Fruit fly (Drosophila melanogaster): Measurements from ENCODE around the gene CG31221.
A peak's percentile ranks its signal among the peaks of the same experiment; 100 is the strongest.

Gene CG31221

DNA sequence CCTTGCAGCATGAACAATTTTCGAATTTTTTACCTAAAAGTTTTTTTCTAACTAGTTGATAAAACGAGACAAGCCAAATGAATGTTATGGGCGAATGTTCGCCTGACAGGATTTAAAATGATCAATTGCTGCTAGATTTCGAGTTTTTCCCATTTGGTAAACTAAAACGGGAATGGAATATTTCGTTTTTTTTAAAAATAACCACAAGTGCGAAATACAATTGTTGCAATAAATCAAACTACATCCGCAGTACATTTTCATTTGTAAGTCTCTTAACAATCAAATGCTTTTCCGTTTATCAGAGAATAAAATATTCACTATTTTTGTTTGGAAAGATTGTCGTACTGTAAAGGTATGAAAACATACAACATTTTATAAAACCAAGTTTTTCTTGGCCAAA lies 12.6 kb downstream of the CG31221 start, which contains the start of gene CG3517:
Gene CG3517 (minus strand): TSS at position 101 of the 400 bp plus-strand sequence.
- no peak for TF ChIP-seq CG17801 (GFP tag; optimal IDR thresholded peaks at IDR 0.05; ENCODE audit: partially characterized antibody)

DNA sequence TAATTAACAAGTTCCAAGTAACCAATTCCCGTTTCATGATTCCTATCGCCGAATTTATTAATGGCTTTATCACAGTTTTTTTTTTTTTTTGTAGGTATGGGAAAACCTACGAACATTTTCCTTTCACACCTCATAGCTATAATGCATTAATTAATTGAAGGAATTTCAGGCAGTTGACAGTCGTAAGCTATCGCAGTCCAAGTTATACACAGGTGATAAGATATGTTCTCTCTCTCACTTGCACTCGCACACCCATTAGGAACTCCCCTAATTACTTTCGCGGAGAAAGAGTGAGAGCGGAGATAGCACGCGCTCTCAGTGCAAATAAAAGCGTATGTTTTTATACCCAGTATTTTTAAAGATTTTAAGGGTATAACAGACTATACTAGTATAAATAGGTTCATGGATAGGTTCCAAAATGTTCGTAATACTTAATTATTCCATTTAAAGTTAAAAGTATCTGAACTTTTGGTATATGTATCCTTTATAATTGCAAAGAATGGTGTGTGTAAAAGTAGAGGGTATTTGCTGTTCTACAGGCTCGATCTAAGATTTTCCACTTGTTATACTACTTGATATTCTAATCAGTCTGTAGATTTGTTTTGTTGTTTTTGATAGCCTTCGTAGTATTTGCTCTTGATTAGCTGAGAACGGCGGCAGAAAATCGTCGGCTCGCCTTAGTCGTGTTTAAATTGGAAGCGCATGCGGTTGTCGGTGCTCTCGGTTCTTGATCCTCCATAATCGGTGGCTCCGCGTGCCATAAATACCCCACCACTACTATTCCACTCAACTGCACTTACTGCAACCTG lies 48.1 kb downstream of the CG31221 start, which contains the start of gene Dys:
Gene Dys (plus strand): TSS at position 677 of the 809 bp plus-strand sequence.
- TF ChIP-seq CG17801 (GFP tag; optimal IDR thresholded peaks at IDR 0.05; ENCODE audit: partially characterized antibody): no peak

dm6 chr3R:19461218-19461526 lies 48.7 kb downstream of the CG31221 start:
- TF ChIP-seq CG17801 (GFP tag; optimal IDR thresholded peaks at IDR 0.05; ENCODE audit: partially characterized antibody): no peak

dm6 chr3R:19463016-19463664 lies 50.7 kb downstream of the CG31221 start, which contains the start of gene Scsalpha2:
Gene Scsalpha2, minus strand, starts transcription at chr3R:19463066.
- no peak for TF ChIP-seq CG17801 (GFP tag; optimal IDR thresholded peaks at IDR 0.05; ENCODE audit: partially characterized antibody)

DNA sequence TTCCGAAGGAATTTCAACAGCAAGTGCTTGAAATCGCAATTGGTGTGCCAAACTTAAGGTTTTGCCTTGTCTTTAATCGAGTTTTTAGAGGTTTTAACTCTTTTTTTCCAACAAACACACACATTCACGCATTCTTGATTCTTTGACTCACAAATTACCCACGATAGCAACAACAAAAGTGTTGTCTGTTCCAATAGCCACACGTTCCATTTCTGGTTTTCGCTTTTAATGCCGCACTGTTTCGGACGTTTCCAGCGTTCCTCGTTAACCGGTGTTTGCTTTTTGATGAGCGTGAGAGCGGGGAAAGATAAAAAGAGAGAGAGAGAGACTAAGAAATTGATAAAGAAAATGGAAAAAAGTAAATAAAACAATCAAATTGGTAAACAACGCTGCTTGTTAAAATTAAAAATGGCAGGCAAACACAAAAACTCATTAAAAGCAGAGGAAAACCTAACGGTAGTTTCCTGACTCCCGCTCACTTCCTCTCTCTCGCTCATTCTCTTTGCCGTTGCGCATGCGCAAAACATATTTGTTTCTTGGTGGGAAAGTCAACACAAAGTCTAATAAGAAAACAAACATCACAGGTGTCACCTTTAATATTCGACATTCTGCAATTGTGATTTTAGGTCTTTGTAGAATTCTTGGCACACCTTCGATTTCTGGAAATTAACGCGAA lies 51.5 kb downstream of the CG31221 start:
- peak; percentile 20 for TF ChIP-seq CG17801 (GFP tag; optimal IDR thresholded peaks at IDR 0.05; ENCODE audit: partially characterized antibody)

dm6 chr3R:19465286-19465685 lies 52.8 kb downstream of the CG31221 start:
- no peak for TF ChIP-seq CG17801 (GFP tag; optimal IDR thresholded peaks at IDR 0.05; ENCODE audit: partially characterized antibody)

dm6 chr3R:19467464-19467863 lies 55.0 kb downstream of the CG31221 start:
- TF ChIP-seq CG17801 (GFP tag; optimal IDR thresholded peaks at IDR 0.05; ENCODE audit: partially characterized antibody): no peak

DNA sequence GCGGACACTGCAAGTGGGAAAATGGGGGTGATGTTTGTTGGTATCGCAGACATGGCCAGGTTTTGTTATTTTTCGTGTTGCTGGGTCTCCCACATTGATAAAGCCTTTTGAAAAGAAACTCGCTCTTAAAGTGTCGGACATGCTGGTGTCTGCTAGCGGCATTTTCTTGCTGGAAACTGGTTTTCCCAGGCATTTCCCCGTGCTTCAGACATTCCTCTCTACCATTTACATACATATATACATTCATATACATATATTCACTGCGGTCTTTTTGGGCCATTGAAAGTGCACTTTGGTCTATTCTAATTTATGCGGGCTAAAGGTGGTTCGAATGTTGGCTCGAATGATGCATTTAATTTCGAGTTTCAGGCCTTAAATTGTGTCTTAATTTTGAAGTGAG lies 58.1 kb downstream of the CG31221 start:
- TF ChIP-seq CG17801 (GFP tag; optimal IDR thresholded peaks at IDR 0.05; ENCODE audit: partially characterized antibody): no peak

DNA sequence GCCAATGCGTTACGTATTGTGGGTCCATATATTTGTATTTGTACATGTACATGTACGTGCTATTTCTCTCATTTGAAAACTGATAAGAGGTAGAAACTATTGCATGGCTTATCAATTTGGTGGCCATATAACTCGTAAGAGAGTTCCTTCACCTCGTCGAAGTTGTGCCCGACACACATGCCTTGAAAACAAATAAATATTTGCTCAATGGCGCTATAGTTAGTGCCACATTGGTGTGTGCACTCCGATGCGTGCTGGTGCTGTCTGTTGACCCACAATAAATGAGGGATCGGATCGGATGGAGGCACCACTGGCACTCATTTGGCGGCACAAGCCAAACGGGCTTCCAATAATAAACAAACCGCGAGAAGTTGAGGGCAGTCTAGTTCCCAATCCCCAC lies 59.7 kb downstream of the CG31221 start:
- TF ChIP-seq CG17801 (GFP tag; optimal IDR thresholded peaks at IDR 0.05; ENCODE audit: partially characterized antibody): no peak

- TF ChIP-seq CG17801 (GFP tag; optimal IDR thresholded peaks at IDR 0.05; ENCODE audit: partially characterized antibody): no peak
Observed at dm6 chr3R:19474128-19474527, 61.6 kb downstream of the CG31221 start.

DNA sequence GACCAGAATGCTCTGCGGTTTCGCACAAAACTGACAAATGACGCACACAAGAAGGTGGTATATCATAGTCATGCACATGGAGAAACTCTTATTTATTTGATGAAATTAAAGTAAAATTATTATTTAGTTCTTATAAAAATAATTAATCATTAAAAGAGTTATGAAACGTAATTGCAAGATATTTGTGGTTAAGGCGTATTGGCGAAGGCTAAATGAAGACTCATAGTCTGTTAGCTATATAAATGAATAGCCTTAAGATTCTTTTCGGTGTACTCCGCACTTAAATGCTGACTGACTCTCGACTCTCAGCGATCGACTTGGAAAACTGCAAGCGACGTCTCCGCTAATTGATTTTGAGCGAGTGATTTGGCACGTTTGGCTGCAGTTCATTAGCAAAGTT lies 64.0 kb downstream of the CG31221 start:
- TF ChIP-seq CG17801 (GFP tag; optimal IDR thresholded peaks at IDR 0.05; ENCODE audit: partially characterized antibody): peak; percentile 25

- TF ChIP-seq CG17801 (GFP tag; optimal IDR thresholded peaks at IDR 0.05; ENCODE audit: partially characterized antibody): no peak
Observed at dm6 chr3R:19486422-19486821, 73.9 kb downstream of the CG31221 start.

- no peak for TF ChIP-seq CG17801 (GFP tag; optimal IDR thresholded peaks at IDR 0.05; ENCODE audit: partially characterized antibody)
Observed at dm6 chr3R:19489963-19490362, 77.5 kb downstream of the CG31221 start.

dm6 chr3R:19490996-19491395 lies 78.5 kb downstream of the CG31221 start, which contains the start of gene CG15025:
Gene CG15025, minus strand, starts transcription at chr3R:19491115.
- peak; percentile 39 for TF ChIP-seq CG17801 (GFP tag; optimal IDR thresholded peaks at IDR 0.05; ENCODE audit: partially characterized antibody)

DNA sequence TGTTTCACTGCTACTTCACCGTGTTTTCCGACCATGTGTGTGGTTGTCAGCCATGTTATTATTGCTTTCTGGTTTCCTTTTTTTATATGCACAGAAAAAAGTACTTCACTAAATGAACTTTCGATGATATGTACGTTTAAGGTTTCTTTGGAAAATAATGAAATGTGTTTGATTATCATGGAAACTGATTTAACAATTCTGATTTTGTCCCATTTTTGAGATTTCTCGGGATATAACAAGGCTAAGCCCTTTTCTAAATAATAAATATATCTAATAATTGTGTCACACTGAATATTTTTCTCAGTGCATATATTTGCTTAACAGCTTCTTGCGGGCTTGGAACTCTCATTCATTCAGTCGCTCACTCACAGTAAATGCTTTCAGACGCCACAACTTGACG lies 79.9 kb downstream of the CG31221 start:
- TF ChIP-seq CG17801 (GFP tag; optimal IDR thresholded peaks at IDR 0.05; ENCODE audit: partially characterized antibody): no peak

DNA sequence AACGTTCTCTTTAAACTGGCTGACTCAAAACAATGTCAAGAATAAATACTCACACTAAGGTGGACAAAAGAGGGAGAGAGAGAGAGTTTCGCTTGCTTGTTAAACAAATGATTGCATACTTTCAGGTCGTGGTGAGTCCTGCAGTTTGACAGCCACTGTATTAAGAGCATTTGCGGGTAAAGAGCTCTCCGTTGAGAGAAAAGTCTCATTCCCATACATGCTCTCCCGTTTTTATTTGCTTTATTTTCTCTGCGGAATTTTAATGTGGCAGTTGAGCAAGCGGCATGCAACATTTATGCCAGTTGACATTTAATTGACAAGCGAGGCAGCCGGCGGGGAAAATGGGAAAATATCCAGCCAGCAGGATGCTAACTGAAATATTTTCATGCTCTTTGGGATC lies 82.7 kb downstream of the CG31221 start:
- no peak for TF ChIP-seq CG17801 (GFP tag; optimal IDR thresholded peaks at IDR 0.05; ENCODE audit: partially characterized antibody)
